Worm (Caenorhabditis elegans) whole organism, late embryonic: ENCODE results near the gene F20B10.3.
A peak's percentile ranks its signal among the peaks of the same experiment; 100 is the strongest.

Experiments used
- C38D4.7 ChIP-seq: fragments of 200-800 bp; sonication (Bioruptor generic); optimal IDR thresholded peaks from 2 replicates; lab custom pipeline; 2018; ENCODE audit warnings: mild to moderate bottlenecking, missing genetic modification characterization, moderate library complexity, missing compliant biosample characterization
- ama-1 ChIP-seq: fragments of 150-350 bp; optimal IDR thresholded peaks from 2 replicates; lab custom pipeline; 2014
- ceh-18 ChIP-seq: sonication (generic microtip); optimal IDR thresholded peaks from 2 replicates; lab custom pipeline; 2016; ENCODE audit warnings: missing genetic modification characterization, missing compliant biosample characterization
- ceh-19 ChIP-seq: fragments of 200-800 bp; sonication (Bioruptor generic); optimal IDR thresholded peaks from 2 replicates; lab custom pipeline; 2018; ENCODE audit warnings: mild to moderate bottlenecking, missing genetic modification characterization, missing compliant biosample characterization
- ceh-22 ChIP-seq: sonication (generic microtip); optimal IDR thresholded peaks from 2 replicates; lab custom pipeline; 2017; ENCODE audit warnings: missing biosample characterization, missing genetic modification characterization
- ceh-24 ChIP-seq: sonication (generic microtip); optimal IDR thresholded peaks from 2 replicates; lab custom pipeline; 2016; ENCODE audit warnings: mild to moderate bottlenecking, missing genetic modification characterization, missing compliant biosample characterization
- ceh-30 ChIP-seq: fragments of 150-350 bp; optimal IDR thresholded peaks from 2 replicates; lab custom pipeline; 2014; ENCODE audit warnings: missing biosample characterization, missing genetic modification characterization
- ceh-48 ChIP-seq: sonication (generic microtip); optimal IDR thresholded peaks from 2 replicates; lab custom pipeline; 2016; ENCODE audit warnings: missing genetic modification characterization, inconsistent platforms, missing compliant biosample characterization
- che-1 ChIP-seq: sonication (generic microtip); optimal IDR thresholded peaks from 2 replicates; lab custom pipeline; 2016; ENCODE audit warnings: mild to moderate bottlenecking, missing genetic modification characterization, missing compliant biosample characterization
- ets-4 ChIP-seq: sonication (generic microtip); optimal IDR thresholded peaks from 2 replicates; lab custom pipeline; 2016; ENCODE audit warnings: missing genetic modification characterization, missing compliant biosample characterization
- fax-1 ChIP-seq: sonication (generic microtip); optimal IDR thresholded peaks from 2 replicates; lab custom pipeline; 2016; ENCODE audit warnings: missing genotype, missing genetic modification characterization, missing compliant biosample characterization
- fkh-10 ChIP-seq: fragments of 150-350 bp; optimal IDR thresholded peaks from 2 replicates; lab custom pipeline; 2014; ENCODE audit warnings: missing biosample characterization, missing genetic modification reagents, missing genetic modification characterization
- fkh-6 ChIP-seq: sonication (generic microtip); optimal IDR thresholded peaks from 2 replicates; lab custom pipeline; 2016; ENCODE audit warnings: missing genetic modification characterization, missing compliant biosample characterization
- hlh-15 ChIP-seq: sonication (generic microtip); optimal IDR thresholded peaks from 2 replicates; lab custom pipeline; 2016; ENCODE audit warnings: missing genetic modification characterization, missing compliant biosample characterization
- lim-6 ChIP-seq: sonication (generic microtip); optimal IDR thresholded peaks from 2 replicates; lab custom pipeline; 2016; ENCODE audit warnings: missing genetic modification characterization, missing compliant biosample characterization
- lin-11 ChIP-seq: fragments of 200-800 bp; sonication (Bioruptor generic); optimal IDR thresholded peaks from 2 replicates; lab custom pipeline; 2018; ENCODE audit warnings: mild to moderate bottlenecking, missing genetic modification characterization, missing compliant biosample characterization
- nfya-1 ChIP-seq: sonication (generic microtip); optimal IDR thresholded peaks from 2 replicates; lab custom pipeline; 2017; ENCODE audit warnings: missing genetic modification characterization, mild to moderate bottlenecking, missing compliant biosample characterization, antibody characterized with exemption, moderate library complexity
- npax-4 ChIP-seq: sonication (generic microtip); optimal IDR thresholded peaks from 2 replicates; lab custom pipeline; 2016; ENCODE audit warnings: missing genetic modification characterization, missing compliant biosample characterization
- pag-3 ChIP-seq: sonication (generic microtip); optimal IDR thresholded peaks from 2 replicates; lab custom pipeline; 2016; ENCODE audit warnings: missing compliant biosample characterization, missing genetic modification characterization, borderline replicate concordance
- pha-4 ChIP-seq: fragments of 150-350 bp; optimal IDR thresholded peaks from 2 replicates; lab custom pipeline; 2018; ENCODE audit warnings: missing biosample characterization, missing genetic modification reagents, missing genetic modification characterization
- ref-2 ChIP-seq: sonication (generic microtip); optimal IDR thresholded peaks from 2 replicates; lab custom pipeline; 2016; ENCODE audit warnings: missing genetic modification characterization, missing compliant biosample characterization
- sdc-2 ChIP-seq: sonication (generic microtip); optimal IDR thresholded peaks from 2 replicates; lab custom pipeline; 2016; ENCODE audit warnings: missing genotype, missing genetic modification characterization, missing compliant biosample characterization
- sox-2 ChIP-seq: fragments of 200-800 bp; sonication (Bioruptor generic); IDR thresholded peaks from 2 replicates; pipeline ENCODE4 v1.3.6; 2022; ENCODE audit warnings: missing genetic modification reagents, missing genetic modification characterization, missing compliant biosample characterization
- sox-4 ChIP-seq: sonication (generic microtip); optimal IDR thresholded peaks from 2 replicates; lab custom pipeline; 2017; ENCODE audit warnings: mild to moderate bottlenecking, missing genetic modification characterization, inconsistent platforms, missing compliant biosample characterization
- tbx-2 ChIP-seq: sonication (generic microtip); optimal IDR thresholded peaks from 2 replicates; lab custom pipeline; 2016; ENCODE audit warnings: missing genetic modification characterization, missing compliant biosample characterization
- unc-42 ChIP-seq: sonication (generic microtip); optimal IDR thresholded peaks from 2 replicates; lab custom pipeline; 2016; ENCODE audit warnings: missing genotype, missing genetic modification characterization, missing compliant biosample characterization
- ztf-16 ChIP-seq: sonication (generic microtip); optimal IDR thresholded peaks from 2 replicates; lab custom pipeline; 2017; ENCODE audit warnings: missing genetic modification characterization, missing compliant biosample characterization

F20B10.3 gene

DNA sequence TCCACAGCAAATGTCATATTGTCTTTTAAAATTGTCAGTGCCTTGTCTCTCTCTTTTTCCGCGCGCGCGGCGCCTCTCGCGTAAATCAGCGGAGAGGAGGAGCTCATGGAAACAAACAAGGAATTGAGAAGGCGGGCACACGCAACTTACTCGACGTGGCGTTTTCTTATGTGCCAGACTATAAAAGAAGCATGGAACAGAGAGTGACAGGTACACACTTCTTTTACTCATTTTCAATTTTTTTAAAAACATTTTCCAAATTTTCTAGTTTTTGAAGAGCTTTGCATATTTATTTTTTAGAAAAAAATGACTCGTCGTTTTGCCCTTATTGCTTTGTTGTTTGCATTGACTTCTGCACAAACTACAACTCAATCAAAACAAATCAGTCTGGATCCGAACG, at the start of gene F20B10.3:
Gene F20B10.3, plus strand, starts transcription at position 301 of the 400 bp plus-strand sequence.
- TF ChIP-seq ceh-48 (tag; lab: Kevin White, UChicago) (no peak), ceh-24 (no peak), sox-2 (no peak)

DNA sequence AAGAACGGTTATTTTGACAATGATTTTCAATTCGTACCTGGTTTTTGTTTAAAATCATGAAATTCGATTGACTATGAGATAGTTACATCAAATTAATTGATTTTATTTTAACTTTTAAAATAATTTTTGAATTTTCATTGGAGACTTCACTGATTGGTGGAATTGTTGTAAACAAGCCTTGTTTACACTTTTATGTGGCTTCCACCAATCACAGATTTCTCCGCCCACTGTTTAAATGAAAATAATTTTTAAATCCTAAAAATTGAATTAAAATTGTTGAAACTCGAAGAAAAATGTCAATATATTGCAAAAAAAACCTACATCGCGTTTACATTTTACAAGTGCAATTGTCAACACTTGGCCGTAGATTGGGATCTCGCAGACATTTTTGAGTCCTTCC, 47.5 kb upstream of the F20B10.3 start:
- TF ChIP-seq che-1 (no peak), nfya-1 (peak; percentile 88)
- TF ChIP-seq, all 69 proteins: peak for 1

DNA sequence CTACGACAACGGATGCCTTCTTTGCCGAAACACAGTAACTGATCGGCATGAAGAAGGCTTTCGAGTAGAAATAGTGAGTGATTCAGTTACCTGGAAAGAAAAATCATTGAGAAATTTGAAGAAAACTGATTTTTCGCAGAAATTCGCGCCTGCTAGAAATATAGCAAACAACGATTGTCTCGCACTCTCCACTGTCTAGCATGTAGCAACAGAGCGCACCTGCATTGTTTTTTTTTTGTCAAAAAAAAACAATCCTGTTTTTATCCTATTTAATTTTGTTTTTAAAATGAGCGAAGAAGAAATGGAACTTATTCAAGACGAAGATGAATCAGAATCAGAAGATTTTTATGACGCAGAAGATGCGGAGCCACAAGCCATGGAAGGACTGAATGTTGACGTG, 47.0 kb upstream of the F20B10.3 start, which contains the start of the genes ddb-1 and M18.6:
Gene ddb-1, minus strand, starts transcription at position 90 of the 400 bp plus-strand sequence.
Gene M18.6, plus strand, starts transcription at position 235 of the 400 bp plus-strand sequence.
- TF ChIP-seq nfya-1, result peak; percentile 26
- no peak for TF ChIP-seq lim-6 (tag; lab: Kevin White, UChicago)
- TF ChIP-seq, all 69 proteins: peak for 1

DNA sequence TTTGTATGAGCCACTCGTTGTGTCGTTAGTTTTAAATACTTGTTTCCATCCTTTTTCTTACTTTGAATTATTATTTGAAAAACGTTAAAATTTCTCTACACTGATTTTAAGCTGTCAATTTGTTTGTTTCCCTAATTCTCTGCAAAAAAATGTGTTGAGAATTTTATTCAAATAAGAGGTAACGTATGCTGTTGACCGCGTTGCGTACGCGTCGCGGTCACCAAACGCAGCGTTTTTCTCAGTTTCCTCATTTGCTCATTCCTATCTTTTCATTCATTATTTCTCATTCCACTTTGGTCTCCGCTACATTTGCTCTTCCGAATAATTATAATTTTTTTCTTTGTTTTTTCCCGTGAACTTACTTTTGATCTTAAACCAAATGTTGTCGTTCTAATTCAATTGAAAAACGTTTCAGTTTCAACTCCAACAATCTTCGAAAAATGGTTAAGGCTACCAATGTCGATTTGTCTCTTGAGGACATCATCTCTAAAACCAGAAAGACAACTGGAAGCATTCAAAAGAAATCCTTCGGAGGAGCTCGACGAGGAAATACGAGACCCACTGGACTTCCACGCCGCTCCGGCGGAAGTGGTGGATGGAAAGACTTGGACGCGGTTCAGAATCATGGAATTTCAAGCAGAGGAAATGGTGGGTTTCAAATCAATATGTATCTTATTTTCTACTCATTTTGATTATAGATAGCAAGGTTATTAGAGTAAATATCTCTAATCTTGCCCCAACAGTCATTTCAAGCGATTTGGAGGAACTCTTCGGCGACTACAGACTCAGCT, 45.0 kb upstream of the F20B10.3 start, which contains the start of gene aly-3:
Gene aly-3, plus strand, starts transcription at position 409 of the 791 bp plus-strand sequence.
- TF ChIP-seq pag-3, result no peak
- TF ChIP-seq tbx-2 (tag; lab: Kevin White, UChicago), result peak; percentile 19
- TF ChIP-seq ama-1, result no peak
- no peak for TF ChIP-seq ets-4 (tag; lab: Kevin White, UChicago)
- no peak for TF ChIP-seq ceh-18 (tag; lab: Kevin White, UChicago)
- peak; percentile 11 for TF ChIP-seq nfya-1
- no peak for TF ChIP-seq fkh-6
- no peak for TF ChIP-seq npax-4 (tag; lab: Kevin White, UChicago)
- TF ChIP-seq che-1, result no peak
- no peak for TF ChIP-seq hlh-15 (tag; lab: Kevin White, UChicago)
- no peak for TF ChIP-seq sox-2
- TF ChIP-seq C38D4.7 (GFP tag; lab: Kevin White, UChicago), result no peak
- no peak for TF ChIP-seq sox-4
- TF ChIP-seq pha-4 (tag; lab: Kevin White, UChicago), result no peak

DNA sequence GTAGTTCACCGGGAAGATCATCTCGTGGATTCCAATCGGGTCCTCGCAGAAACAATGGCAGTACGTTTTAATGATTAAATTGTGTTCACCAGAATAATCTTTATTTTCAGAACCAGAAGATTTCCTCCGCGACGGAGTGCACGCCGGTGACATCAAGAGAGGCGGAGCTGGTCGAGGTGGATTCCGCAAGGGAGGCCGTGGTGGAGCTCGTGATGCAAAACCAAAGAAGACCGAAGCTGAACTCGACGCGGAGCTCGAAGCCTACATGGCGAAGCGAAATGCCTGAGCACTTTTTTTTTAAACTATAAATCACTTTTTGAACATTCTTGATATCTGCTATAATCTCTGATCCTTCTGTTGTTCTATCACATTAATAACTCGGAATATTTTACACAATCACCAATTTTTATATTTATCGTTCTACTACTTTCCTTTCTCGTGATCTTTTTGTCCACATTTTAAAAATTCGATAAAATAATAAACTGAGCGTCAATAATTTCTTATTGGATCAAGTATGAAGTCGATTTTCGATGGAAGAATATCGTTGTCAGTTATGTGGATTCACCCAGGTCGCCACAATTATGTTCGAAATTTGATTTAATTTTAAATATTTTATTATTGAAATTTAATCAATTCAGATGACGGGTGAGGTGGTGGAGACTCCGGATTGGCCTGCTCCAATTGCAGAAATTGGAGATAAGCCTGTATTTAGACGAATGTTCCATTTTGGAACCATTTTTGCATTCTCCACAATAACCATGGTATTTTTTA, 43.5 kb upstream of the F20B10.3 start, which contains the start of gene dhhc-6:
Gene dhhc-6, plus strand, starts transcription at position 639 of the 771 bp plus-strand sequence.
- TF ChIP-seq che-1, result no peak
- no peak for TF ChIP-seq fkh-10 (GFP tag; lab: Kevin White, UChicago)
- no peak for TF ChIP-seq pha-4 (tag; lab: Kevin White, UChicago)
- no peak for TF ChIP-seq sdc-2 (tag; lab: Kevin White, UChicago)
- no peak for TF ChIP-seq fkh-6
- TF ChIP-seq lin-11 (tag; lab: Kevin White, UChicago), result no peak
- TF ChIP-seq, all 69 proteins: peak for 0

DNA sequence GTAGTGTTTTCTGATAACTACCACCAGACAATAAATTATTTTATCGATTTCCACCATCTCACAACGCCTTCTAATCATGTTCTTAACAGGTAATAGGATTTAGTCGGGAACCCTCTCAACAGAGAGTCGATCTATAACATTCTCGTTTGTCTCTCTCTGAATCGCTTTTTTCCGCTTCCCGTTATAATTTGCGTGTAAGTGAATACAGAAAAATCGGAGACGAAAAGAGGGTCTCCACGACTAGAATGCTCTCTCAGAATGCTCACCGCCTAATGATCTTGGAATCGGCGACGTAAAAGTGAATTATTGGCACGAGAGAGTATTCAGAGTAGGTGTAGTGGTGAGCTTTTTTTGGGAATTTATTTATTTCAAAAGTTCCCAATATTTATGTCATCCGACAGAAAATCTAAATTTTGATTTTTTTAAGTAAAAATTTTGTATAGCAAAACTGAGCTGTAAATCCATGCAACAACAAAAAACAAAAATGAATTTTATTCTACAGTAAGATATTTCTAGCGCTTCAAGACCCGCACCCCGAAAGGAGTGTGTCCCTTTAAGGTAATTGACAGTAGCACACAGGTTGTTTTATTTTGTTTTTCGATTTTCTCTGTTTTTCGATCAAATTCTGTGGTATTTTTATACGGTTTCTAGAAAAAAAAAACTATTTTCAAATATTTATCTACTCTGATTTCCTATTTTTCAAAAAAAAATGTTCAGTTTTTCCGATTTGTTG, 41.1 kb upstream of the F20B10.3 start:
- TF ChIP-seq ztf-16 (no peak), C38D4.7 (GFP tag; lab: Kevin White, UChicago) (no peak), unc-42 (tag; lab: Kevin White, UChicago) (peak; percentile 71), ceh-22 (tag; lab: Kevin White, UChicago) (no peak), ceh-19 (GFP tag; lab: Kevin White, UChicago) (no peak), fax-1 (no peak), ceh-30 (tag; lab: Kevin White, UChicago) (no peak), ref-2 (tag; lab: Kevin White, UChicago) (no peak)
